Worm (Caenorhabditis elegans): ENCODE data around the gene C17G10.7.

DNA sequence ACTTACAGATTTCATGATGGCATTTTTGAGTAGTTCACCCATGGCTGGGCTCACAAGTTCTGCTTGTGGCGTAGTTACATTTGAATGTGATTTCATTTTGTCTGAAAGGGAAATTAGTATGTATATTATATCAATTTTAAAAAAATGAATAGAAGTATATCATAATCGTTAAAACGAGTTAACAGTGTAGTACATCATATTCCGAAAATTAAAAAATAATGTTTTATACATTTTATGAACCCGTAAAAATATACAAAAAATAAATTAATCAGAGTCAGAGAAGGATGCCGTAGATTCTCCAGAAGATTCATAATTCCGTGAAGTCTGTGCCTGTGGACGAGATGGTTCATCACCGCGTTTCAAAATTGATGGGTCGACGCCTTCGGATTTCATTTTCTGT, 39.3 kb upstream of the C17G10.7 start, which contains the start of gene F59E12.9:
- TF ChIP-seq nhr-11 (tag; optimal IDR thresholded peaks at IDR 0.05): no peak
- no peak for TF ChIP-seq ztf-11 (tag; optimal IDR thresholded peaks at IDR 0.05)
- TF ChIP-seq nhr-85 (tag): no peak
- TF ChIP-seq nhr-237 (tag; optimal IDR thresholded peaks at IDR 0.05): no peak
- TF ChIP-seq ztf-4 (tag; optimal IDR thresholded peaks at IDR 0.05): no peak
- no peak for TF ChIP-seq nhr-28 (tag; optimal IDR thresholded peaks at IDR 0.05)
- TF ChIP-seq lsy-2 (tag; optimal IDR thresholded peaks at IDR 0.05): no peak
- TF ChIP-seq mep-1 (tag; optimal IDR thresholded peaks at IDR 0.05): no peak
- TF ChIP-seq egl-27 (tag; optimal IDR thresholded peaks at IDR 0.05): no peak
- TF ChIP-seq pqm-1 (tag; optimal IDR thresholded peaks at IDR 0.05): no peak
